Worm (Caenorhabditis elegans) whole organism, young adult: ENCODE measurements around the gene Y41C4A.6.

Source experiments
- C06A6.2 ChIP-seq: fragments of 200-800 bp; sonication (Bioruptor generic); conservative IDR thresholded peaks from 2 replicates; pipeline ENCODE4 v1.3.6; 2022; ENCODE audit warnings: missing genetic modification characterization, missing compliant biosample characterization
- D2030.7 ChIP-seq: fragments of 200-800 bp; sonication (Bioruptor generic); IDR thresholded peaks from 2 replicates; pipeline ENCODE4 v1.3.6; 2022; ENCODE audit warnings: missing genetic modification reagents, missing genetic modification characterization, missing compliant biosample characterization
- F10E7.11 ChIP-seq: sonication (generic microtip); optimal IDR thresholded peaks from 2 replicates; lab custom pipeline; 2017; ENCODE audit warnings: mild to moderate bottlenecking, missing genetic modification characterization, moderate library complexity, missing compliant biosample characterization
- F23B12.7 ChIP-seq: sonication (generic microtip); optimal IDR thresholded peaks from 2 replicates; lab custom pipeline; 2017; ENCODE audit warnings: missing genetic modification characterization, mild to moderate bottlenecking, missing compliant biosample characterization, antibody characterized with exemption, moderate library complexity; ENCODE audit not compliant: insufficient read depth
- F39B2.1 ChIP-seq: fragments of 200-800 bp; sonication (Bioruptor generic); IDR thresholded peaks from 2 replicates; pipeline ENCODE4 v1.3.6; 2022; ENCODE audit warnings: missing genetic modification reagents, missing genetic modification characterization, missing compliant biosample characterization
- F49E8.2 ChIP-seq: sonication (generic microtip); optimal IDR thresholded peaks from 3 replicates; lab custom pipeline; 2017; ENCODE audit warnings: missing genetic modification characterization, mild to moderate bottlenecking, missing compliant biosample characterization, antibody characterized with exemption, moderate library complexity; ENCODE audit not compliant: insufficient read depth
- F52B5.7 ChIP-seq: sonication (generic microtip); optimal IDR thresholded peaks from 2 replicates; lab custom pipeline; 2016; ENCODE audit warnings: mild to moderate bottlenecking, missing genetic modification characterization, missing compliant biosample characterization
- K11D2.4 ChIP-seq: fragments of 200-800 bp; sonication (Bioruptor generic); IDR thresholded peaks from 2 replicates; pipeline ENCODE4 v1.3.6; 2022; ENCODE audit warnings: missing genetic modification reagents, missing genetic modification characterization, missing compliant biosample characterization
- Y53F4B.3 ChIP-seq: fragments of 200-800 bp; sonication (Bioruptor generic); IDR thresholded peaks from 2 replicates; pipeline ENCODE4 v1.3.6; 2022; ENCODE audit warnings: missing genetic modification reagents, missing genetic modification characterization, missing compliant biosample characterization
- Y67H2A.10 ChIP-seq: fragments of 200-800 bp; sonication (Bioruptor generic); conservative IDR thresholded peaks from 2 replicates; pipeline ENCODE4 v1.3.6; 2022; ENCODE audit warnings: missing genetic modification reagents, missing genetic modification characterization, missing compliant biosample characterization
- ZK185.1 ChIP-seq: sonication (generic microtip); optimal IDR thresholded peaks from 2 replicates; lab custom pipeline; 2016; ENCODE audit warnings: mild to moderate bottlenecking, missing genetic modification characterization, missing compliant biosample characterization; ENCODE audit not compliant: poor library complexity, severe bottlenecking
- attf-3 ChIP-seq: fragments of 200-800 bp; sonication (Bioruptor generic); conservative IDR thresholded peaks from 2 replicates; pipeline ENCODE4 v1.3.6; 2022; ENCODE audit warnings: missing genetic modification reagents, missing genetic modification characterization, missing compliant biosample characterization
- attf-6 ChIP-seq: fragments of 200-800 bp; sonication (Bioruptor generic); IDR thresholded peaks from 2 replicates; pipeline ENCODE4 v1.3.6; 2022; ENCODE audit warnings: missing genetic modification reagents, missing genetic modification characterization, missing compliant biosample characterization
- bed-1 ChIP-seq: fragments of 200-800 bp; sonication (Bioruptor generic); IDR thresholded peaks from 2 replicates; pipeline ENCODE4 v1.3.6; 2022; ENCODE audit warnings: missing genetic modification reagents, missing genetic modification characterization, missing compliant biosample characterization
- cebp-1 ChIP-seq, 2 experiments: fragments of 200-800 bp in 1 of 2; sonication (Bioruptor generic) in 1 of 2; sonication (generic microtip) in 1 of 2; IDR thresholded peaks in 1 of 2; optimal IDR thresholded peaks in 1 of 2; 2 replicates each; pipeline versions ENCODE4 v1.3.6 to Lab custom; 2017 to 2022; ENCODE audit warnings: missing compliant biosample characterization in 2 of 2, missing genetic modification characterization in 2 of 2, mild to moderate bottlenecking in 1 of 2, missing genetic modification reagents in 1 of 2, moderate library complexity in 1 of 2
- cebp-2 ChIP-seq: fragments of 200-800 bp; sonication (Bioruptor generic); IDR thresholded peaks from 2 replicates; pipeline ENCODE4 v1.3.6; 2022; ENCODE audit warnings: missing genetic modification characterization, missing compliant biosample characterization
- ceh-100 ChIP-seq: fragments of 200-800 bp; sonication (Bioruptor generic); IDR thresholded peaks from 2 replicates; pipeline ENCODE4 v1.3.6; 2022; ENCODE audit warnings: missing genetic modification reagents, missing genetic modification characterization, missing compliant biosample characterization
- ceh-27 ChIP-seq: fragments of 200-800 bp; sonication (Bioruptor generic); optimal IDR thresholded peaks from 2 replicates; lab custom pipeline; 2018; ENCODE audit warnings: mild to moderate bottlenecking, missing genetic modification characterization, moderate library complexity, missing compliant biosample characterization
- ceh-58 ChIP-seq: fragments of 200-800 bp; sonication (Bioruptor generic); IDR thresholded peaks from 2 replicates; pipeline ENCODE4 v1.3.6; 2022; ENCODE audit warnings: missing genetic modification characterization, missing compliant biosample characterization
- ceh-79 ChIP-seq: sonication (generic microtip); optimal IDR thresholded peaks from 2 replicates; lab custom pipeline; 2017; ENCODE audit warnings: mild to moderate bottlenecking, missing genetic modification characterization, missing compliant biosample characterization
- ceh-91 ChIP-seq: fragments of 200-800 bp; sonication (Bioruptor generic); IDR thresholded peaks from 2 replicates; pipeline ENCODE4 v1.3.6; 2022; ENCODE audit warnings: missing genetic modification reagents, missing genetic modification characterization, missing compliant biosample characterization
- die-1 ChIP-seq: sonication (generic microtip); optimal IDR thresholded peaks from 2 replicates; lab custom pipeline; 2016; ENCODE audit warnings: missing genotype, mild to moderate bottlenecking, missing genetic modification characterization, missing compliant biosample characterization
- dpff-1 ChIP-seq: sonication (generic microtip); optimal IDR thresholded peaks from 2 replicates; lab custom pipeline; 2017; ENCODE audit warnings: mild to moderate bottlenecking, missing genetic modification characterization, missing compliant biosample characterization
- egl-18 ChIP-seq: fragments of 200-800 bp; sonication (Bioruptor generic); IDR thresholded peaks from 2 replicates; pipeline ENCODE4 v1.3.6; 2022; ENCODE audit warnings: missing genetic modification reagents, missing genetic modification characterization, missing compliant biosample characterization
- ets-4 ChIP-seq: fragments of 200-800 bp; sonication (Bioruptor generic); optimal IDR thresholded peaks from 2 replicates; lab custom pipeline; 2018; ENCODE audit warnings: mild to moderate bottlenecking, missing genetic modification characterization, missing compliant biosample characterization
- gei-17 ChIP-seq: fragments of 200-800 bp; sonication (Bioruptor generic); optimal IDR thresholded peaks from 2 replicates; lab custom pipeline; 2018; ENCODE audit warnings: mild to moderate bottlenecking, missing genetic modification characterization, missing compliant biosample characterization
- hlh-12 ChIP-seq: sonication (generic microtip); optimal IDR thresholded peaks from 2 replicates; lab custom pipeline; 2016; ENCODE audit warnings: missing genetic modification characterization, missing compliant biosample characterization
- hlh-26 ChIP-seq: fragments of 200-800 bp; sonication (Bioruptor generic); conservative IDR thresholded peaks from 2 replicates; pipeline ENCODE4 v1.3.6; 2022; ENCODE audit warnings: missing genetic modification reagents, missing genetic modification characterization, missing compliant biosample characterization
- hrde-1 ChIP-seq: sonication (generic microtip); optimal IDR thresholded peaks from 2 replicates; lab custom pipeline; 2016; ENCODE audit warnings: missing genetic modification characterization, mild to moderate bottlenecking, missing compliant biosample characterization, moderate library complexity, missing genotype, missing genetic modification reagents, borderline replicate concordance
- hsf-1 ChIP-seq: fragments of 200-800 bp; sonication (Bioruptor generic); IDR thresholded peaks from 2 replicates; pipeline ENCODE4 v1.3.6; 2022; ENCODE audit warnings: missing genetic modification reagents, missing genetic modification characterization, missing compliant biosample characterization
- let-526 ChIP-seq: fragments of 200-800 bp; sonication (Bioruptor generic); IDR thresholded peaks from 2 replicates; pipeline ENCODE4 v1.3.6; 2022; ENCODE audit warnings: missing genetic modification reagents, missing genetic modification characterization, missing compliant biosample characterization
- lin-35 ChIP-seq, 3 experiments: fragments of 150-350 bp in 2 of 3; sonication (generic microtip) in 1 of 3; optimal IDR thresholded peaks; 2 replicates each; lab custom pipeline; 2014 to 2018; ENCODE audit warnings: missing biosample characterization in 3 of 3, missing genetic modification characterization in 3 of 3, missing genetic modification reagents in 3 of 3
- lin-40 ChIP-seq: sonication (generic microtip); optimal IDR thresholded peaks from 2 replicates; lab custom pipeline; 2016; ENCODE audit warnings: missing genetic modification characterization, mild to moderate bottlenecking, missing compliant biosample characterization, missing genotype, missing genetic modification reagents
- lin-54 ChIP-seq: fragments of 200-800 bp; sonication (Bioruptor generic); optimal IDR thresholded peaks from 2 replicates; lab custom pipeline; 2018; ENCODE audit warnings: mild to moderate bottlenecking, missing genetic modification characterization, missing compliant biosample characterization
- lir-1 ChIP-seq: fragments of 200-800 bp; sonication (Bioruptor generic); conservative IDR thresholded peaks from 2 replicates; pipeline ENCODE4 v1.3.6; 2022; ENCODE audit warnings: missing genetic modification reagents, missing genetic modification characterization, missing compliant biosample characterization
- lsl-1 ChIP-seq: fragments of 200-800 bp; sonication (Bioruptor generic); optimal IDR thresholded peaks from 2 replicates; lab custom pipeline; 2018; ENCODE audit warnings: mild to moderate bottlenecking, missing genetic modification characterization, moderate library complexity, missing compliant biosample characterization
- madf-10 ChIP-seq: sonication (generic microtip); optimal IDR thresholded peaks from 2 replicates; lab custom pipeline; 2016; ENCODE audit warnings: mild to moderate bottlenecking, missing genetic modification characterization, missing compliant biosample characterization
- nfya-1 ChIP-seq: sonication (generic microtip); optimal IDR thresholded peaks from 2 replicates; lab custom pipeline; 2017; ENCODE audit warnings: antibody characterized with exemption, missing compliant biosample characterization, missing genetic modification characterization, borderline replicate concordance; ENCODE audit not compliant: insufficient read depth
- nhr-179 ChIP-seq: sonication (generic microtip); optimal IDR thresholded peaks from 2 replicates; lab custom pipeline; 2016; ENCODE audit warnings: mild to moderate bottlenecking, missing genetic modification characterization, missing compliant biosample characterization
- nhr-27 ChIP-seq: fragments of 200-800 bp; sonication (Bioruptor generic); optimal IDR thresholded peaks from 2 replicates; lab custom pipeline; 2018; ENCODE audit warnings: mild to moderate bottlenecking, missing genetic modification characterization, moderate library complexity, missing compliant biosample characterization
- pbrm-1 ChIP-seq: fragments of 200-800 bp; sonication (Bioruptor generic); IDR thresholded peaks from 2 replicates; pipeline ENCODE4 v1.3.6; 2022; ENCODE audit warnings: missing genetic modification reagents, missing genetic modification characterization, missing compliant biosample characterization
- pha-4 ChIP-seq: fragments of 150-350 bp; sonication (generic microtip); optimal IDR thresholded peaks from 2 replicates; lab custom pipeline; 2014; ENCODE audit warnings: missing biosample characterization, missing genetic modification reagents, missing genetic modification characterization
- rec-8 ChIP-seq, 2 experiments: sonication (generic microtip); optimal IDR thresholded peaks; 2 replicates each; lab custom pipeline; 2016; ENCODE audit warnings: mild to moderate bottlenecking in 2 of 2, missing genetic modification characterization in 2 of 2, missing genetic modification reagents in 2 of 2, missing genotype in 2 of 2, missing biosample characterization in 1 of 2, missing compliant biosample characterization in 1 of 2, moderate library complexity in 1 of 2
- repo-1 ChIP-seq: sonication (generic microtip); optimal IDR thresholded peaks from 2 replicates; lab custom pipeline; 2017; ENCODE audit warnings: mild to moderate bottlenecking, missing genetic modification characterization, missing compliant biosample characterization
- snpc-1.1 ChIP-seq: sonication (generic microtip); optimal IDR thresholded peaks from 2 replicates; lab custom pipeline; 2017; ENCODE audit warnings: missing genetic modification characterization, mild to moderate bottlenecking, missing compliant biosample characterization, antibody characterized with exemption, moderate library complexity, missing genotype, missing genetic modification reagents; ENCODE audit not compliant: insufficient read depth
- somi-1 ChIP-seq: fragments of 200-800 bp; sonication (Bioruptor generic); optimal IDR thresholded peaks from 2 replicates; lab custom pipeline; 2018; ENCODE audit warnings: mild to moderate bottlenecking, missing genetic modification characterization, missing compliant biosample characterization
- zim-3 ChIP-seq: sonication (generic microtip); optimal IDR thresholded peaks from 2 replicates; lab custom pipeline; 2017; ENCODE audit warnings: mild to moderate bottlenecking, missing genetic modification characterization, moderate library complexity, missing compliant biosample characterization

The Y41C4A.6 gene

DNA sequence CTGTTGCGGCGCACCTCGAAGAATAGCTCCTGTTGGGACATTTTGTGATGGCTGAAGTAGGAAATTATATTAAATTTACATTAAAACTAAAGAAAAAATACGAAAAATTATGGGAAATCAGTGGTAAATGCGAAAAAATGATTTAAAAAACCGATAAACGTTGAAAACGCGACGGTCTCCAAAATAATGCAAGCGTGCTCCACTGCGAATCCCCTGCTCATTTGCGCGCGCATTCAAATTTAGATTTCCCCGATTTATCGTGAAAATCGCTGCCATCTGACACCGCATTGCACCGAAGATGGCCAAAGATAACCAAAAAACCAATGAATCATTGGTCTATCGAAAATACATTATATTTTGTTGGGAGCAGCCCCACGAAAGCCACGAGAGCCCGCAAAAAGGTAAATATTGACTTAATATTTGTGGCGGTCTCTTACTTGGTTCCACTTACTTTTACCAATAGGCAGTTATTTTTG lies 23.1 kb downstream of the Y41C4A.6 start, which contains the start of the genes elb-1 and Y41C4A.11 (continued):
- TF ChIP-seq ceh-58 (GFP tag; lab: Robert Waterston, UW) (no peak), cebp-1 (GFP tag; IDR thresholded peaks at IDR 0.05; lab: Robert Waterston, UW) (no peak), cebp-1 (tag; optimal IDR thresholded peaks at IDR 0.05; lab: Kevin White, UChicago) (peak; percentile 29), F39B2.1 (GFP tag; lab: Robert Waterston, UW) (no peak), ets-4 (no peak), snpc-1.1 (tag; lab: Kevin White, UChicago) (no peak), Y53F4B.3 (GFP tag; lab: Robert Waterston, UW) (no peak), D2030.7 (0 out of 2 replicates have a peak, but pooled peaks have one; percentile 20), cebp-2 (GFP tag; lab: Robert Waterston, UW) (no peak), hlh-12 (tag; lab: Kevin White, UChicago) (no peak), let-526 (GFP tag; lab: Robert Waterston, UW) (no peak), K11D2.4 (GFP tag; lab: Robert Waterston, UW) (0 out of 2 replicates have a peak, but pooled peaks have one; percentile 13), pha-4 (tag; lab: Kevin White, UChicago) (peak; percentile 55), C06A6.2 (no peak), ceh-100 (GFP tag; lab: Robert Waterston, UW) (no peak), ceh-91 (GFP tag; lab: Robert Waterston, UW) (no peak), somi-1 (no peak), egl-18 (GFP tag; lab: Robert Waterston, UW) (no peak), F10E7.11 (tag; lab: Kevin White, UChicago) (no peak), repo-1 (tag; lab: Kevin White, UChicago) (no peak), ceh-79 (tag; lab: Kevin White, UChicago) (no peak), attf-6 (GFP tag; lab: Robert Waterston, UW) (no peak), lsl-1 (peak; percentile 35), lir-1 (no peak), gei-17 (GFP tag; lab: Kevin White, UChicago) (no peak), F23B12.7 (tag; lab: Kevin White, UChicago) (no peak), lin-40 (tag; lab: Kevin White, UChicago) (peak; percentile 39), hrde-1 (tag; lab: Kevin White, UChicago) (no peak), nhr-179 (tag; lab: Kevin White, UChicago) (no peak), hlh-26 (GFP tag; lab: Robert Waterston, UW) (no peak), F52B5.7 (no peak), rec-8 (tag; optimal IDR thresholded peaks at IDR 0.05; lab: Kevin White, UChicago) (no peak), pbrm-1 (GFP tag; lab: Robert Waterston, UW) (no peak), attf-3 (no peak), F49E8.2 (tag; lab: Kevin White, UChicago) (no peak), lin-35 (GFP tag; optimal IDR thresholded peaks at IDR 0.05; lab: Kevin White, UChicago) (peak; percentile 18 to 90 (median 78)), nhr-27 (no peak), die-1 (tag; lab: Kevin White, UChicago) (no peak), dpff-1 (tag; lab: Kevin White, UChicago) (no peak), nfya-1 (no peak), hsf-1 (GFP tag; lab: Robert Waterston, UW) (no peak), lin-54 (GFP tag; lab: Kevin White, UChicago) (peak; percentile 97), madf-10 (no peak), zim-3 (no peak), Y67H2A.10 (GFP tag; lab: Robert Waterston, UW) (no peak), bed-1 (GFP tag; lab: Robert Waterston, UW) (no peak), ZK185.1 (no peak), ceh-27 (GFP tag; lab: Kevin White, UChicago) (no peak)
